Worm (Caenorhabditis elegans): ENCODE data around the gene ser-2.

ce11 chrX:15338195-15338594 lies 35.4 kb upstream of the ser-2 start:
- no peak for TF ChIP-seq lin-13 (tag; optimal IDR thresholded peaks at IDR 0.05)
- no peak for TF ChIP-seq elt-3 (tag; optimal IDR thresholded peaks at IDR 0.05)
- TF ChIP-seq ztf-11 (tag; optimal IDR thresholded peaks at IDR 0.05), result no peak
- no peak for TF ChIP-seq nhr-76 (tag; optimal IDR thresholded peaks at IDR 0.05)
